Worm (Caenorhabditis elegans): ENCODE results near the gene srt-55.

Gene srt-55

DNA sequence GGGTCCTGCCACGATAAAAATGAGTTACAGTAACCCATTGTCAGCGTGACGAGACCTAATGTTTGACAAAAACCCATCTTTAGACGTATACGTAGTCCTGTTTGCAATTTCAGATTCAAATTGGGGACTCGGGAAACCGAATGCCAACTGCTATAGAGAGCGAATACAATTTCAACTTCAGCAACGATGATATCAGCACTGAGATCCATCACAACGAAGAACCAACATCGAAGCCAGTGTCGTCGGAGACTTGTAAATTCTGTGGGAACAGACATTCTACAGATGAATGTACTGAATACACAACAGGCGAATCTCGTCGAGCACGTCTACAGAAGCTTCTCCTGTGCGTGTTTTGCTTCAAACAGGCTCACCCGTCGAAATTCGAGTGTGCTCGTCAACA is 20.7 kb downstream of the srt-55 start:
- no peak for TF ChIP-seq irx-1 (tag; optimal IDR thresholded peaks at IDR 0.05)
- TF ChIP-seq egl-13 (tag; optimal IDR thresholded peaks at IDR 0.05), result no peak
- TF ChIP-seq hlh-4 (tag; optimal IDR thresholded peaks at IDR 0.05), result no peak
- TF ChIP-seq nhr-85 (tag), result no peak
- no peak for TF ChIP-seq efl-1 (optimal IDR thresholded peaks at IDR 0.05)
- TF ChIP-seq efl-1 (GFP tag; optimal IDR thresholded peaks at IDR 0.05 in 1 of 2), result no peak
- no peak for TF ChIP-seq nhr-19 (GFP tag; conservative IDR thresholded peaks at IDR 0.05)
- TF ChIP-seq sptf-1 (tag; optimal IDR thresholded peaks at IDR 0.05), result no peak
- no peak for TF ChIP-seq nhr-77 (tag; optimal IDR thresholded peaks at IDR 0.05)
- no peak for TF ChIP-seq nhr-28 (tag; optimal IDR thresholded peaks at IDR 0.05)
- TF ChIP-seq ets-5 (GFP tag; IDR thresholded peaks at IDR 0.05), result no peak
- TF ChIP-seq C04F5.9 (tag; optimal IDR thresholded peaks at IDR 0.05), result no peak
- TF ChIP-seq ceh-63 (GFP tag; optimal IDR thresholded peaks at IDR 0.05), result no peak
- no peak for TF ChIP-seq vab-15 (tag; optimal IDR thresholded peaks at IDR 0.05)
- TF ChIP-seq C16A3.4 (tag; optimal IDR thresholded peaks at IDR 0.05), result no peak
- no peak for TF ChIP-seq efl-3 (GFP tag; optimal IDR thresholded peaks at IDR 0.05)

DNA sequence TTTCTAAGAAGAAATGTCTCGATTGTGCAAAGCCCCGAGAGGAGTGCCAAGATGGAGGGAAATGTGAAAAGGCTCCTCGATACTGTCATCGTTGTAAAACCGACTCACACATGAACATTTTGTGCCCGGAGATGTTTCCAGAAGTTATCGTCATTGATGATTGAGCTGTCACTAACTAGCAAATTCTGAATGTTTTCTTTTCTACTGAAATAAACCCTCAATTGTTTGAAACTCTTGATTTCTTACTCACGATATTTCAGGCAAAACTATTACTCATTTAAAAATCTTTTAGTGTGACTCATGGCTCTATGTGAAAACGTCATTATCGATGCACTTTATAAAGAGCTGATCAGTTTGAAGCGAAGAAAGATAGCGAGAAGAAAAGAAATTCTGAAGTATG is 21.2 kb downstream of the srt-55 start, which contains the start of gene T16H12.13:
Gene T16H12.13 (plus strand): TSS at position 301 of the 400 bp plus-strand sequence.
- TF ChIP-seq efl-1 (optimal IDR thresholded peaks at IDR 0.05), result no peak
- TF ChIP-seq efl-1 (GFP tag; optimal IDR thresholded peaks at IDR 0.05 in 1 of 2), result peak in 1 of 2 experiments; percentile 63
- no peak for TF ChIP-seq nhr-77 (tag; optimal IDR thresholded peaks at IDR 0.05)
- TF ChIP-seq ceh-8 (GFP tag; optimal IDR thresholded peaks at IDR 0.05), result no peak
- TF ChIP-seq mef-2 (tag; optimal IDR thresholded peaks at IDR 0.05), result no peak
- TF ChIP-seq fos-1 (tag; optimal IDR thresholded peaks at IDR 0.05), result no peak

DNA sequence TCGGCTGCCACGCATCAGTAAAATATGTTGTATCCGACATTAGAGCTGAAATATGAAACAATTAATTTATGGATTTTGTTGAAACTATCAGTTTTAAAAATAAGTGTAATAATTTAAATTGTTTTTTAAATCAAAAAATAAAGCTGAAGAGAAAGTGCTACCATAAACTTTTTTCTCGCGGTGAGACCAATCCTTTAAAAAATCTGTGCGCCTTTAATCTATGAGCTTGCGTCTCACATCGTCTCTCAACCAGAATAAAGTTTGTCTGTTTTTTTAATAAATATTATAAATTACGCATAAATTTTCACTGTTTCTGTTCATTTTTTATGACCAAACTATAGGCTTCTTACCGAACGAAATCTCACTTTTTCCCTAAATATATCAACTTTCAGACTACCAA is 23.0 kb downstream of the srt-55 start, which contains the start of gene T16H12.3:
Gene T16H12.3 (minus strand): TSS at position 51 of the 400 bp plus-strand sequence.
- TF ChIP-seq zag-1 (tag; optimal IDR thresholded peaks at IDR 0.05) (no peak), unc-98 (GFP tag; IDR thresholded peaks at IDR 0.05) (no peak), jun-1 (tag; optimal IDR thresholded peaks at IDR 0.05) (no peak), Y116A8C.19 (tag; optimal IDR thresholded peaks at IDR 0.05; ENCODE audit: borderline replicate concordance) (no peak), mef-2 (tag; optimal IDR thresholded peaks at IDR 0.05) (no peak), ceh-63 (GFP tag; optimal IDR thresholded peaks at IDR 0.05) (no peak), unc-86 (tag; optimal IDR thresholded peaks at IDR 0.05) (no peak), blmp-1 (tag; optimal IDR thresholded peaks at IDR 0.05) (no peak)

DNA sequence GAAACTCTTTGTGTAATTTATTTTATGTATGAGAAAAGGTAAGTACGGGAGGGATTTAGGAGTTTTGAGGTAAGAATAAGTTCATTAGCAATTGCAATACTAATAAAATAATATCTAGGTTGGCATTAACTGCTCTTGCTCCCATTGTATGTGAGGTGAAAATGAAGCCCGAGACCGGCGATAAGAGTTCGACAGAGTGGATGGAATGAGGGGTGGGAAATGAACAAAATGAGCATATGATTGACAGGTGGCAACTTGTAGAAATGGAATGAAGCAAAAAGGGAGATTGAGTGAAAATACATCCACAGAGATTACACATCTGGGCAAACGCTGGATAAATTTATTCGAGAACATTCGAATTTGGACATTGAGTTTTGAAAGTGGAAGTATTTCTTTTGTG is 27.5 kb downstream of the srt-55 start:
- no peak for TF ChIP-seq nhr-90 (tag; optimal IDR thresholded peaks at IDR 0.05; ENCODE audit: poor library complexity)
- TF ChIP-seq sox-4 (tag; optimal IDR thresholded peaks at IDR 0.05), result no peak
- no peak for TF ChIP-seq snu-23 (GFP tag; optimal IDR thresholded peaks at IDR 0.05)

DNA sequence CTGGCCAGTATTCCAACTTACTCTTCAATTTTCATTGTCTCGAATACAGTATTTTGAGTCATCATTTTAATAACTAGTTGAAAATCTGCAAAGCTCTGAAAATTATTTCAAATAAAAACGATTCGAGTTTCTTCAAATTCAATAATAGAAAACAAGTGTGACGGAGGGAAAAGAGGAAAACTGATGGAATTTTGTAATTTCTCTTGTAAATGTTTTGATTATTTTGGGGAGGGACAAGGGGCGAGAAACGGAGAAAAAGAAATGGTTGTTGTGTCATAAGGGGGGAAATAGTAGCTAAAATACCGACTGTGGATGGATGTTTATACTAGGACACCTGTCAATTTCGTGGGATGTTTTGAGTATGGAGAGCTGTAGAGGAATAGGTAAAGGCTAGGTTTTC is 28.1 kb downstream of the srt-55 start, which contains the start of gene T16G12.9:
Gene T16G12.9 (minus strand): TSS at position 101 of the 400 bp plus-strand sequence.
- TF ChIP-seq egl-27 (tag; optimal IDR thresholded peaks at IDR 0.05) (no peak), ceh-82 (tag; optimal IDR thresholded peaks at IDR 0.05) (no peak), dpl-1 (GFP tag; optimal IDR thresholded peaks at IDR 0.05) (no peak), ztf-4 (tag; optimal IDR thresholded peaks at IDR 0.05) (no peak), mdl-1 (tag; optimal IDR thresholded peaks at IDR 0.05) (no peak), skn-1 (tag; optimal IDR thresholded peaks at IDR 0.05) (no peak), nhr-90 (tag; optimal IDR thresholded peaks at IDR 0.05; ENCODE audit: poor library complexity) (no peak), ceh-88 (GFP tag; IDR thresholded peaks at IDR 0.05) (no peak), unc-30 (tag; optimal IDR thresholded peaks at IDR 0.05) (no peak), lin-15B (tag; optimal IDR thresholded peaks at IDR 0.05) (no peak), blmp-1 (tag; optimal IDR thresholded peaks at IDR 0.05) (no peak), pax-3 (tag; optimal IDR thresholded peaks at IDR 0.05) (no peak)

Data from whole organism, L1 larva.